Worm (Caenorhabditis elegans): ENCODE data around the gene fbxb-72.

Gene fbxb-72

DNA sequence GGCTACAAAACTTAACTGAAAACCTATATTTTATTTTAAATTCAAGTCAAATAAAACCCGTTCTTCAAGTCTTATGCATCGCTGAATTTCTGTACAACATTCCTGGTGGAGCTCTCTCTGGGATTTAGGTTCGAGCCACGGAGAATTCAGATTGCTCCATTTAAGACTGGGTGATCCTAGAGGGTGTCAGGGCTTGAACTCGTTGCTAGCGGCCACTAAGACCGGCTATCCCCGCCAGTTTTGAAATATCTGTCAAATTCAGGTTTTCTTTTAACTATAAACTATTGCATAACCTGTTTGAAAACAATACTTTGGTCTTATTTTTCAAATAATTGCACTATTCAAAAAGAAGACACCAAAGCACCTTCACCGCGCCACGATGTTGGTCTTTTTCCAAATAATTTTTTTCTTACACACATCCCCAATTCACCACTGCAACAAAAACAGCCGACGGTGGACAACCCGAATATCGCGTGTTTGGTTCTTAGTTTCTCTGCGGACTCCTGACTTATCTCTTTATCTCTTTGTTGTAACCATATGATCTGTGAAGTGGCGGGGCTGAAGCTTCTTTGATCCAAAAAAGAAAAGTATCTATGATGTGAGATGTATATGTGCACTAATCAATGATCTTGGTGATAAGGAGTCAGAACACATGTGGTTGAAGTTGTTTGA is 5.2 kb upstream of the fbxb-72 start (continued):
- peak; percentile 76 for TF ChIP-seq ztf-4 (tag; optimal IDR thresholded peaks at IDR 0.05)
- TF ChIP-seq ces-1 (GFP tag; optimal IDR thresholded peaks at IDR 0.05), result no peak
- no peak for TF ChIP-seq egl-13 (tag; optimal IDR thresholded peaks at IDR 0.05)
- no peak for TF ChIP-seq mef-2 (tag; optimal IDR thresholded peaks at IDR 0.05)
- TF ChIP-seq unc-30 (tag; optimal IDR thresholded peaks at IDR 0.05), result no peak
- TF ChIP-seq ztf-11 (tag; optimal IDR thresholded peaks at IDR 0.05), result no peak
- TF ChIP-seq swsn-7 (tag; optimal IDR thresholded peaks at IDR 0.05), result peak; percentile 39
- no peak for TF ChIP-seq fkh-8 (tag; optimal IDR thresholded peaks at IDR 0.05)
- TF ChIP-seq unc-98 (GFP tag; IDR thresholded peaks at IDR 0.05), result no peak
- TF ChIP-seq aha-1 (tag; optimal IDR thresholded peaks at IDR 0.05), result no peak
- no peak for TF ChIP-seq hlh-4 (tag; optimal IDR thresholded peaks at IDR 0.05)
- TF ChIP-seq lin-13 (GFP tag; optimal IDR thresholded peaks at IDR 0.05), result no peak
- TF ChIP-seq aly-2 (tag; optimal IDR thresholded peaks at IDR 0.05), result no peak
- peak; percentile 91 for TF ChIP-seq lin-14 (GFP tag; optimal IDR thresholded peaks at IDR 0.05)
- peak; percentile 57 for TF ChIP-seq C16A3.4 (tag; optimal IDR thresholded peaks at IDR 0.05)
- TF ChIP-seq alr-1 (tag; optimal IDR thresholded peaks at IDR 0.05; ENCODE audit: borderline replicate concordance), result no peak
- peak; percentile 80 for TF ChIP-seq rnt-1 (tag; optimal IDR thresholded peaks at IDR 0.05)
- TF ChIP-seq blmp-1 (tag; optimal IDR thresholded peaks at IDR 0.05), result peak; percentile 54
- peak; percentile 40; the same call in 1 of the 2 replicates for TF ChIP-seq ceh-88 (GFP tag; IDR thresholded peaks at IDR 0.05)
- TF ChIP-seq nhr-76 (tag; optimal IDR thresholded peaks at IDR 0.05), result no peak
- no peak for TF ChIP-seq unc-62 (GFP tag; optimal IDR thresholded peaks at IDR 0.05)
- no peak for TF ChIP-seq pag-3 (tag; optimal IDR thresholded peaks at IDR 0.05; ENCODE audit: borderline replicate concordance, insufficient read depth)
- no peak for TF ChIP-seq zag-1 (tag; optimal IDR thresholded peaks at IDR 0.05)
- no peak for TF ChIP-seq C34B4.2 (tag; optimal IDR thresholded peaks at IDR 0.05)
- no peak for TF ChIP-seq Y116A8C.19 (tag; optimal IDR thresholded peaks at IDR 0.05; ENCODE audit: borderline replicate concordance)
- TF ChIP-seq grh-1 (GFP tag; IDR thresholded peaks at IDR 0.05), result peak; percentile 30; the same call in 1 of the 2 replicates
- no peak for TF ChIP-seq efl-3 (GFP tag; optimal IDR thresholded peaks at IDR 0.05)
- TF ChIP-seq lsy-2 (tag; optimal IDR thresholded peaks at IDR 0.05), result peak; percentile 38 to 62
- peak; percentile 84 for TF ChIP-seq nhr-20 (tag; optimal IDR thresholded peaks at IDR 0.05)
- TF ChIP-seq sptf-1 (tag; optimal IDR thresholded peaks at IDR 0.05), result no peak
- TF ChIP-seq nhr-77 (tag; optimal IDR thresholded peaks at IDR 0.05), result no peak
- TF ChIP-seq dsc-1 (tag; optimal IDR thresholded peaks at IDR 0.05), result no peak
- no peak for TF ChIP-seq snpc-4 (tag; optimal IDR thresholded peaks at IDR 0.05)
- no peak for TF ChIP-seq nhr-28 (tag; optimal IDR thresholded peaks at IDR 0.05)
- TF ChIP-seq efl-1 (optimal IDR thresholded peaks at IDR 0.05), result peak in 1 of 2 experiments; percentile 14
- TF ChIP-seq efl-1 (GFP tag; optimal IDR thresholded peaks at IDR 0.05 in 1 of 2), result no peak
- peak in 1 of 2 experiments; percentile 76 for TF ChIP-seq lin-35 (GFP tag; optimal IDR thresholded peaks at IDR 0.05)
- TF ChIP-seq snu-23 (GFP tag; optimal IDR thresholded peaks at IDR 0.05), result peak; percentile 82

DNA sequence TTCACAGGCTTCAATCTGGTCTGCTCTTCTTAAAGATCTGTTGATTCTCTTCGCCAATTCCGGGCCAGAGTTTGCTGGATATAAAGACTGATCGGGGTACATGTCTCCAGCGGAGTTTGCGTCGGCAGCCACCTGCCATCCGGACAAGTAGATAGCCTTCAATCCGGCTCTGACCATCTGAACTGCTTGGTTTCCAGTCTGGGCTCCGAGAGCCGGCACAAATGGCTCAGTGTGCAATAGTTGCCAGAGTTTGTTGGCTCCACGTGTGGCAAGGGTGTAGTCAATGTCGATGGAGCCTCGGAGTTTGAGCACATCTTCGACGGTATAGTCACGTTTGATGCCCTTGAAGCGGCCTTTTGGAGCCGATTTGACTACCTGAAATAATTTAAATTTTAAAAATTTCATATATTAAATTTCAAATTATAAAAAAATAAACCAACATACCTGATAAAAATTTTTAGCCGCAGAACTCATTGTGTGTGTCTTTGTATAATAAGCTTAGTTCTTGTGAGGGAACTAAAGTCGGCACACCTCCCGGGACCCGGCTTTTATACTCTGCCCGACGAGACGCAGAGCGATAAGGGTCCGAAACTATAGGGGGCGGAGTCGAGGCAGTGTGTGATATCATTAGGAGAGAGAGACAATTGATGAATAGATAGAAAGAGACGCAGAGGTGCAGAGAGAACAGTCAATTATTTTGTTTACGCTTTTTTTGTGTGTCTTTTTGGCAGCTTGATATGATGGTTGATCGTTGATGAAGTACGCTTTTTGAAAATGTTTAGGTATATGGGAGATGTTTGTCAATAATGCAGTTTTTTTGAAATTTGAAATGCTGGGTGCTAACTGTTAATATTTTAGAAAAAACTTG is 4.0 kb upstream of the fbxb-72 start, which contains the start of the genes icl-1 and srh-2:
icl-1 (minus strand) TSS at position 521 of the 868 bp plus-strand sequence.
srh-2 (plus strand) TSS at position 818 of the 868 bp plus-strand sequence.
- TF ChIP-seq nhr-76 (tag; optimal IDR thresholded peaks at IDR 0.05), result no peak
- TF ChIP-seq snpc-4 (tag; optimal IDR thresholded peaks at IDR 0.05), result no peak
- peak; percentile 59 for TF ChIP-seq nhr-47 (tag; optimal IDR thresholded peaks at IDR 0.05)
- TF ChIP-seq egl-27 (tag; optimal IDR thresholded peaks at IDR 0.05), result no peak
- peak in 2 of 3 experiments; percentile 19 to 26 for TF ChIP-seq dpl-1 (GFP tag; optimal IDR thresholded peaks at IDR 0.05)
- no peak for TF ChIP-seq nhr-11 (tag; optimal IDR thresholded peaks at IDR 0.05)
- TF ChIP-seq zag-1 (tag; optimal IDR thresholded peaks at IDR 0.05), result no peak
- no peak for TF ChIP-seq sptf-1 (tag; optimal IDR thresholded peaks at IDR 0.05)
- peak; percentile 46 for TF ChIP-seq lin-39 (tag; optimal IDR thresholded peaks at IDR 0.05)
- peak; percentile 51 for TF ChIP-seq zip-4 (GFP tag; optimal IDR thresholded peaks at IDR 0.05)
- peak; percentile 73 for TF ChIP-seq tbx-2 (tag; optimal IDR thresholded peaks at IDR 0.05)
- peak; percentile 68 for TF ChIP-seq swsn-7 (tag; optimal IDR thresholded peaks at IDR 0.05)
- peak; percentile 29 for TF ChIP-seq nhr-77 (tag; optimal IDR thresholded peaks at IDR 0.05)
- TF ChIP-seq elt-2 (tag; optimal IDR thresholded peaks at IDR 0.05), result peak; percentile 67
- TF ChIP-seq fkh-10 (GFP tag; optimal IDR thresholded peaks at IDR 0.05), result no peak
- no peak for TF ChIP-seq nhr-12 (tag; optimal IDR thresholded peaks at IDR 0.05)
- TF ChIP-seq F16B12.6 (tag; optimal IDR thresholded peaks at IDR 0.05), result no peak
- TF ChIP-seq sox-4 (tag; optimal IDR thresholded peaks at IDR 0.05), result peak; percentile 32
- TF ChIP-seq egl-13 (tag; optimal IDR thresholded peaks at IDR 0.05), result no peak
- TF ChIP-seq xbp-1 (tag; optimal IDR thresholded peaks at IDR 0.05), result peak; percentile 45

Data from whole organism, L1 larva.